Worm (Caenorhabditis elegans) whole organism, mixed stage, embryonic: ENCODE data around the gene ifta-1.

Experiments
- M03D4.4 ChIP-seq: sonication (generic microtip); optimal IDR thresholded peaks from 2 replicates; lab custom pipeline; 2017; ENCODE audit warnings: mild to moderate bottlenecking, missing genetic modification characterization, missing compliant biosample characterization
- bed-3 ChIP-seq: fragments of 200-800 bp; sonication (Bioruptor generic); optimal IDR thresholded peaks from 3 replicates; lab custom pipeline; 2018; ENCODE audit warnings: mild to moderate bottlenecking, missing genetic modification characterization, moderate library complexity, missing compliant biosample characterization
- blmp-1 ChIP-seq: fragments of 150-350 bp; optimal IDR thresholded peaks from 2 replicates; lab custom pipeline; 2014; ENCODE audit warnings: missing biosample characterization, missing genetic modification characterization
- ceh-39 ChIP-seq: fragments of 150-350 bp; optimal IDR thresholded peaks from 2 replicates; lab custom pipeline; 2014; ENCODE audit warnings: missing biosample characterization, missing genetic modification characterization
- ceh-83 ChIP-seq: fragments of 200-800 bp; sonication (Bioruptor generic); optimal IDR thresholded peaks from 2 replicates; lab custom pipeline; 2018; ENCODE audit warnings: mild to moderate bottlenecking, missing genetic modification characterization, missing compliant biosample characterization
- ces-1 ChIP-seq: fragments of 150-350 bp; optimal IDR thresholded peaks from 2 replicates; lab custom pipeline; 2014; ENCODE audit warnings: missing biosample characterization, missing genetic modification reagents, missing genetic modification characterization
- cnd-1 ChIP-seq: fragments of 200-800 bp; sonication (Bioruptor generic); optimal IDR thresholded peaks from 2 replicates; lab custom pipeline; 2018; ENCODE audit warnings: mild to moderate bottlenecking, missing genetic modification characterization, missing compliant biosample characterization
- elt-1 ChIP-seq: sonication (generic microtip); optimal IDR thresholded peaks from 2 replicates; lab custom pipeline; 2017; ENCODE audit warnings: missing genetic modification characterization, mild to moderate bottlenecking, missing compliant biosample characterization, antibody characterized with exemption, moderate library complexity, borderline replicate concordance; ENCODE audit not compliant: insufficient read depth
- elt-3 ChIP-seq: fragments of 150-350 bp; optimal IDR thresholded peaks from 2 replicates; lab custom pipeline; 2014; ENCODE audit warnings: missing biosample characterization, missing genetic modification characterization
- flh-1 ChIP-seq: fragments of 200-800 bp; sonication (Bioruptor generic); optimal IDR thresholded peaks from 2 replicates; lab custom pipeline; 2018; ENCODE audit warnings: mild to moderate bottlenecking, missing genetic modification characterization, moderate library complexity, missing compliant biosample characterization
- ham-2 ChIP-seq: fragments of 200-800 bp; sonication (Bioruptor generic); optimal IDR thresholded peaks from 2 replicates; lab custom pipeline; 2018; ENCODE audit warnings: mild to moderate bottlenecking, missing genetic modification characterization, missing compliant biosample characterization
- hlh-1 ChIP-seq: fragments of 150-350 bp; optimal IDR thresholded peaks from 2 replicates; lab custom pipeline; 2014; ENCODE audit warnings: missing biosample characterization, missing genetic modification reagents, missing genetic modification characterization
- lin-13 ChIP-seq: fragments of 150-350 bp; optimal IDR thresholded peaks from 2 replicates; lab custom pipeline; 2014; ENCODE audit warnings: missing biosample characterization, missing genetic modification characterization
- lsy-2 ChIP-seq: fragments of 150-350 bp; optimal IDR thresholded peaks from 2 replicates; lab custom pipeline; 2014; ENCODE audit warnings: missing biosample characterization, missing genetic modification characterization
- mab-5 ChIP-seq: fragments of 150-350 bp; optimal IDR thresholded peaks from 2 replicates; lab custom pipeline; 2014; ENCODE audit warnings: missing biosample characterization, missing genetic modification characterization
- mep-1 ChIP-seq: fragments of 150-350 bp; optimal IDR thresholded peaks from 2 replicates; lab custom pipeline; 2017; ENCODE audit warnings: missing biosample characterization, missing genetic modification reagents, missing genetic modification characterization, inconsistent platforms
- mls-2 ChIP-seq: sonication (generic microtip); optimal IDR thresholded peaks from 2 replicates; lab custom pipeline; 2016; ENCODE audit warnings: mild to moderate bottlenecking, missing genetic modification characterization, moderate library complexity, missing compliant biosample characterization
- nhr-12 ChIP-seq: fragments of 150-350 bp; optimal IDR thresholded peaks from 2 replicates; lab custom pipeline; 2014; ENCODE audit warnings: missing biosample characterization, missing genetic modification characterization
- nhr-2 ChIP-seq: fragments of 150-350 bp; optimal IDR thresholded peaks from 2 replicates; lab custom pipeline; 2014; ENCODE audit warnings: missing biosample characterization, missing genetic modification characterization
- nhr-237 ChIP-seq: fragments of 150-350 bp; optimal IDR thresholded peaks from 2 replicates; lab custom pipeline; 2014; ENCODE audit warnings: missing biosample characterization, missing genetic modification characterization
- nhr-76 ChIP-seq: sonication (generic microtip); optimal IDR thresholded peaks from 2 replicates; lab custom pipeline; 2017; ENCODE audit warnings: missing biosample characterization, missing genetic modification characterization
- pha-4 ChIP-seq: fragments of 150-350 bp; optimal IDR thresholded peaks from 2 replicates; lab custom pipeline; 2018; ENCODE audit warnings: missing biosample characterization, missing genetic modification reagents, missing genetic modification characterization
- sem-2 ChIP-seq: fragments of 200-800 bp; sonication (Bioruptor generic); optimal IDR thresholded peaks from 2 replicates; lab custom pipeline; 2018; ENCODE audit warnings: mild to moderate bottlenecking, missing genetic modification characterization, missing compliant biosample characterization
- sptf-1 ChIP-seq: sonication (generic microtip); optimal IDR thresholded peaks from 2 replicates; lab custom pipeline; 2017; ENCODE audit warnings: mild to moderate bottlenecking, missing genetic modification characterization, moderate library complexity, missing compliant biosample characterization
- tbx-8 ChIP-seq: fragments of 200-800 bp; sonication (Bioruptor generic); optimal IDR thresholded peaks from 2 replicates; lab custom pipeline; 2018; ENCODE audit warnings: mild to moderate bottlenecking, missing genetic modification characterization, moderate library complexity, missing compliant biosample characterization
- unc-120 ChIP-seq: sonication (generic microtip); optimal IDR thresholded peaks from 2 replicates; lab custom pipeline; 2017; ENCODE audit warnings: missing genetic modification characterization, missing compliant biosample characterization; ENCODE audit not compliant: poor library complexity, severe bottlenecking
- unc-39 ChIP-seq: fragments of 150-350 bp; optimal IDR thresholded peaks from 2 replicates; lab custom pipeline; 2014; ENCODE audit warnings: missing biosample characterization, missing genetic modification characterization
- unc-62 ChIP-seq: fragments of 150-350 bp; optimal IDR thresholded peaks from 2 replicates; lab custom pipeline; 2014; ENCODE audit warnings: missing biosample characterization, missing genetic modification reagents, missing genetic modification characterization
- zip-8 ChIP-seq: fragments of 150-350 bp; optimal IDR thresholded peaks from 2 replicates; lab custom pipeline; 2014; ENCODE audit warnings: missing biosample characterization, missing genetic modification characterization
- ztf-11 ChIP-seq: fragments of 150-350 bp; optimal IDR thresholded peaks from 2 replicates; lab custom pipeline; 2014; ENCODE audit warnings: missing biosample characterization, missing genetic modification characterization

ifta-1 gene

ce11 chrX:5552652-5553051 is at the start of gene ifta-1:
Gene ifta-1 (minus strand): TSS chrX:5552752.
- TF ChIP-seq ham-2 (GFP tag; lab: Kevin White, UChicago) (no peak), nhr-237 (tag; lab: Kevin White, UChicago) (no peak), zip-8 (tag; lab: Kevin White, UChicago) (no peak), unc-62 (no peak), sptf-1 (no peak), lin-13 (tag; lab: Kevin White, UChicago) (no peak), lsy-2 (no peak), flh-1 (GFP tag; lab: Kevin White, UChicago) (no peak), mab-5 (no peak), ceh-39 (no peak), elt-3 (tag; lab: Kevin White, UChicago) (no peak), ces-1 (no peak), cnd-1 (tag; lab: Kevin White, UChicago) (no peak), blmp-1 (no peak), ztf-11 (tag; lab: Kevin White, UChicago) (no peak), tbx-8 (GFP tag; lab: Kevin White, UChicago) (no peak)

ce11 chrX:5599224-5599623 is 46.7 kb upstream of the ifta-1 start, which contains the start of gene sulp-2:
Gene sulp-2 (minus strand): TSS chrX:5599330.
- TF ChIP-seq mab-5 (no peak), ceh-39 (no peak), elt-1 (no peak), ham-2 (GFP tag; lab: Kevin White, UChicago) (no peak), elt-3 (tag; lab: Kevin White, UChicago) (no peak), hlh-1 (tag; lab: Kevin White, UChicago) (no peak), bed-3 (GFP tag; lab: Kevin White, UChicago) (no peak), ces-1 (no peak), lin-13 (tag; lab: Kevin White, UChicago) (no peak)

ce11 chrX:5592517-5593183 is 40.1 kb upstream of the ifta-1 start, which contains the start of gene unc-97:
Gene unc-97 (plus strand): TSS chrX:5593133.
- peak; percentile 68 for TF ChIP-seq unc-62
- no peak for TF ChIP-seq sptf-1
- TF ChIP-seq hlh-1 (tag; lab: Kevin White, UChicago), result peak; percentile 86
- peak; percentile 49 for TF ChIP-seq unc-120 (tag; lab: Kevin White, UChicago)
- TF ChIP-seq unc-39 (tag; lab: Kevin White, UChicago), result no peak

ce11 chrX:5591830-5592229 is 39.3 kb upstream of the ifta-1 start:
- peak; percentile 49 for TF ChIP-seq unc-120 (tag; lab: Kevin White, UChicago)
- TF ChIP-seq lsy-2, result no peak
- TF ChIP-seq nhr-237 (tag; lab: Kevin White, UChicago), result no peak
- no peak for TF ChIP-seq sptf-1
- no peak for TF ChIP-seq unc-39 (tag; lab: Kevin White, UChicago)
- peak; percentile 4 for TF ChIP-seq tbx-8 (GFP tag; lab: Kevin White, UChicago)
- no peak for TF ChIP-seq nhr-2 (tag; lab: Kevin White, UChicago)
- TF ChIP-seq ceh-83 (GFP tag; lab: Kevin White, UChicago), result peak; percentile 39
- TF ChIP-seq bed-3 (GFP tag; lab: Kevin White, UChicago), result no peak
- no peak for TF ChIP-seq unc-62
- TF ChIP-seq mab-5, result no peak
- TF ChIP-seq ztf-11 (tag; lab: Kevin White, UChicago), result no peak
- TF ChIP-seq mls-2 (tag; lab: Kevin White, UChicago), result peak; percentile 56
- peak; percentile 27 for TF ChIP-seq M03D4.4 (tag; lab: Kevin White, UChicago)
- no peak for TF ChIP-seq nhr-12
- no peak for TF ChIP-seq sem-2
- peak; percentile 33 for TF ChIP-seq pha-4 (tag; lab: Kevin White, UChicago)
- TF ChIP-seq ces-1, result peak; percentile 20
- TF ChIP-seq cnd-1 (tag; lab: Kevin White, UChicago), result peak; percentile 21
- peak; percentile 95 for TF ChIP-seq ham-2 (GFP tag; lab: Kevin White, UChicago)
- TF ChIP-seq nhr-76 (tag; lab: Kevin White, UChicago), result no peak
- TF ChIP-seq mep-1 (tag; lab: Kevin White, UChicago), result peak; percentile 24
- no peak for TF ChIP-seq ceh-39
- no peak for TF ChIP-seq flh-1 (GFP tag; lab: Kevin White, UChicago)

ce11 chrX:5579714-5580265 is 27.2 kb upstream of the ifta-1 start:
- no peak for TF ChIP-seq hlh-1 (tag; lab: Kevin White, UChicago)
- peak; percentile 75 for TF ChIP-seq ces-1
